Worm (Caenorhabditis elegans) whole organism, L4 larva: ENCODE data around the gene him-4.

Source experiments
- F44E2.7 ChIP-seq: fragments of 200-800 bp; sonication (Bioruptor generic); IDR thresholded peaks from 2 replicates; pipeline ENCODE4 v2.1.2; 2022; ENCODE audit warnings: missing genetic modification characterization, missing compliant biosample characterization
- T26A8.4 ChIP-seq: fragments of 200-800 bp; sonication (Bioruptor generic); IDR thresholded peaks from 2 replicates; pipeline ENCODE4 v1.3.6; 2022; ENCODE audit warnings: missing genetic modification characterization, missing compliant biosample characterization
- Y5F2A.4 ChIP-seq: fragments of 200-800 bp; sonication (Bioruptor generic); optimal IDR thresholded peaks from 2 replicates; lab custom pipeline; 2018; ENCODE audit warnings: mild to moderate bottlenecking, missing genetic modification characterization, missing compliant biosample characterization
- Y75B8A.6 ChIP-seq: fragments of 200-800 bp; sonication (Bioruptor generic); IDR thresholded peaks from 2 replicates; pipeline ENCODE4 v1.3.6; 2022; ENCODE audit warnings: missing genetic modification reagents, missing genetic modification characterization, missing compliant biosample characterization
- aly-2 ChIP-seq: sonication (generic microtip); optimal IDR thresholded peaks from 2 replicates; lab custom pipeline; 2018; ENCODE audit warnings: missing biosample characterization, missing genetic modification characterization
- ama-1 ChIP-seq: fragments of 150-350 bp; optimal IDR thresholded peaks from 2 replicates; lab custom pipeline; 2014; ENCODE audit warnings: inconsistent platforms, mixed read lengths
- arid-1 ChIP-seq: fragments of 200-800 bp; sonication (Bioruptor generic); conservative IDR thresholded peaks from 2 replicates; pipeline ENCODE4 v1.3.6; 2022; ENCODE audit warnings: missing genetic modification reagents, missing genetic modification characterization, missing compliant biosample characterization
- attf-4 ChIP-seq: sonication (generic microtip); optimal IDR thresholded peaks from 3 replicates; lab custom pipeline; 2017; ENCODE audit warnings: missing biosample characterization, missing genetic modification characterization
- ceh-20 ChIP-seq: fragments of 200-800 bp; sonication (Bioruptor generic); IDR thresholded peaks from 2 replicates; pipeline ENCODE4 v1.3.6; 2022; ENCODE audit warnings: missing genetic modification reagents, missing genetic modification characterization, missing compliant biosample characterization
- ceh-28 ChIP-seq: fragments of 150-350 bp; optimal IDR thresholded peaks from 2 replicates; lab custom pipeline; 2014; ENCODE audit warnings: missing biosample characterization, missing genetic modification reagents, missing genetic modification characterization
- ceh-32 ChIP-seq: sonication (generic microtip); optimal IDR thresholded peaks from 2 replicates; lab custom pipeline; 2016; ENCODE audit warnings: mild to moderate bottlenecking, missing genetic modification characterization, missing compliant biosample characterization; ENCODE audit not compliant: poor library complexity
- ctbp-1 ChIP-seq: fragments of 200-800 bp; sonication (Bioruptor generic); IDR thresholded peaks from 2 replicates; pipeline ENCODE4 v1.3.6; 2022; ENCODE audit warnings: missing genetic modification reagents, missing genetic modification characterization, missing compliant biosample characterization
- daf-12 ChIP-seq: fragments of 150-350 bp; optimal IDR thresholded peaks from 2 replicates; lab custom pipeline; 2014; ENCODE audit warnings: missing biosample characterization, missing genetic modification reagents, missing genetic modification characterization
- daf-16 ChIP-seq, 3 experiments: sonication (generic microtip); optimal IDR thresholded peaks; 2 replicates each; lab custom pipeline; 2016 to 2017; ENCODE audit warnings: missing genetic modification characterization in 3 of 3, missing genetic modification reagents in 3 of 3, mild to moderate bottlenecking in 2 of 3, missing compliant biosample characterization in 2 of 3, missing biosample characterization in 1 of 3, moderate library complexity in 1 of 3
- daf-19 ChIP-seq: fragments of 200-800 bp; sonication (Bioruptor generic); conservative IDR thresholded peaks from 2 replicates; pipeline ENCODE4 v1.3.6; 2022; ENCODE audit warnings: missing genetic modification characterization, missing compliant biosample characterization
- daf-8 ChIP-seq: fragments of 200-800 bp; sonication (Bioruptor generic); IDR thresholded peaks from 2 replicates; pipeline ENCODE4 v1.3.6; 2022; ENCODE audit warnings: missing genetic modification characterization, missing compliant biosample characterization
- dmd-9 ChIP-seq: fragments of 200-800 bp; sonication (Bioruptor generic); IDR thresholded peaks from 2 replicates; pipeline ENCODE4 v1.3.6; 2022; ENCODE audit warnings: missing genetic modification reagents, missing genetic modification characterization, missing compliant biosample characterization
- dpl-1 ChIP-seq: fragments of 150-350 bp; optimal IDR thresholded peaks from 2 replicates; lab custom pipeline; 2014; ENCODE audit warnings: missing biosample characterization, missing genetic modification reagents, missing genetic modification characterization
- duxl-1 ChIP-seq: sonication (generic microtip); optimal IDR thresholded peaks from 2 replicates; lab custom pipeline; 2016; ENCODE audit warnings: mild to moderate bottlenecking, missing genetic modification characterization, moderate library complexity, missing compliant biosample characterization; ENCODE audit not compliant: poor library complexity
- egl-43 ChIP-seq: fragments of 200-800 bp; sonication (Bioruptor generic); IDR thresholded peaks from 2 replicates; pipeline ENCODE4 v1.3.6; 2022; ENCODE audit warnings: missing genetic modification reagents, missing genetic modification characterization, missing compliant biosample characterization
- fkh-10 ChIP-seq: fragments of 150-350 bp; optimal IDR thresholded peaks from 2 replicates; lab custom pipeline; 2014; ENCODE audit warnings: missing biosample characterization, missing genetic modification reagents, missing genetic modification characterization
- gei-8 ChIP-seq: fragments of 200-800 bp; sonication (Bioruptor generic); optimal IDR thresholded peaks from 2 replicates; lab custom pipeline; 2018; ENCODE audit warnings: mild to moderate bottlenecking, missing genetic modification characterization, missing compliant biosample characterization
- hif-1 ChIP-seq, 2 experiments: sonication (generic microtip); optimal IDR thresholded peaks; 2 replicates each; lab custom pipeline; 2016 to 2017; ENCODE audit warnings: missing compliant biosample characterization in 2 of 2, missing genetic modification characterization in 2 of 2, missing genetic modification reagents in 2 of 2, missing genotype in 2 of 2, mild to moderate bottlenecking in 1 of 2
- hlh-30 ChIP-seq: sonication (generic microtip); optimal IDR thresholded peaks from 2 replicates; lab custom pipeline; 2017; ENCODE audit warnings: antibody characterized with exemption, mild to moderate bottlenecking, missing genetic modification characterization, missing compliant biosample characterization; ENCODE audit not compliant: insufficient read depth
- hmg-1.1 ChIP-seq: fragments of 200-800 bp; sonication (Bioruptor generic); IDR thresholded peaks from 2 replicates; pipeline ENCODE4 v1.3.6; 2022; ENCODE audit warnings: missing genetic modification reagents, missing genetic modification characterization, missing compliant biosample characterization
- lim-7 ChIP-seq: fragments of 200-800 bp; sonication (Bioruptor generic); IDR thresholded peaks from 2 replicates; pipeline ENCODE4 v1.3.6; 2022; ENCODE audit warnings: missing genetic modification characterization, missing compliant biosample characterization
- lsy-2 ChIP-seq, 2 experiments: fragments of 150-350 bp in 1 of 2; sonication (generic microtip) in 1 of 2; optimal IDR thresholded peaks; 2 replicates each; lab custom pipeline; 2014 to 2017; ENCODE audit warnings: missing biosample characterization in 2 of 2, missing genetic modification characterization in 2 of 2
- mdl-1 ChIP-seq, 2 experiments: fragments of 150-350 bp in 1 of 2; sonication (generic microtip) in 1 of 2; optimal IDR thresholded peaks; 2 replicates each; lab custom pipeline; 2014 to 2017; ENCODE audit warnings: missing biosample characterization in 2 of 2, missing genetic modification characterization in 2 of 2
- mep-1 ChIP-seq: fragments of 150-350 bp; sonication (generic microtip); optimal IDR thresholded peaks from 3 replicates; lab custom pipeline; 2014; ENCODE audit warnings: missing biosample characterization, missing genetic modification characterization
- mes-2 ChIP-seq: sonication (generic microtip); optimal IDR thresholded peaks from 2 replicates; lab custom pipeline; 2016; ENCODE audit warnings: missing genotype, mild to moderate bottlenecking, missing genetic modification characterization, missing compliant biosample characterization; ENCODE audit not compliant: poor library complexity, severe bottlenecking
- mxl-2 ChIP-seq: fragments of 200-800 bp; sonication (Bioruptor generic); conservative IDR thresholded peaks from 2 replicates; pipeline ENCODE4 v1.3.6; 2022; ENCODE audit warnings: missing genetic modification reagents, missing genetic modification characterization, missing compliant biosample characterization
- mxl-3 ChIP-seq: fragments of 200-800 bp; sonication (Bioruptor generic); optimal IDR thresholded peaks from 2 replicates; lab custom pipeline; 2018; ENCODE audit warnings: mild to moderate bottlenecking, missing genetic modification characterization, missing compliant biosample characterization
- nhr-10 ChIP-seq: fragments of 150-350 bp; optimal IDR thresholded peaks from 2 replicates; lab custom pipeline; 2014; ENCODE audit warnings: missing biosample characterization, missing genetic modification characterization
- nhr-11 ChIP-seq: fragments of 150-350 bp; optimal IDR thresholded peaks from 2 replicates; lab custom pipeline; 2014; ENCODE audit warnings: missing biosample characterization, missing genetic modification characterization
- nhr-28 ChIP-seq: fragments of 150-350 bp; optimal IDR thresholded peaks from 2 replicates; lab custom pipeline; 2014; ENCODE audit warnings: missing biosample characterization, missing genetic modification characterization
- nhr-41 ChIP-seq: fragments of 200-800 bp; sonication (Bioruptor generic); IDR thresholded peaks from 2 replicates; pipeline ENCODE4 v1.3.6; 2022; ENCODE audit warnings: missing genetic modification reagents, missing genetic modification characterization, missing compliant biosample characterization
- nhr-42 ChIP-seq: fragments of 200-800 bp; sonication (Bioruptor generic); IDR thresholded peaks from 2 replicates; pipeline ENCODE4 v1.3.6; 2022; ENCODE audit warnings: missing genetic modification characterization, missing compliant biosample characterization
- nhr-6 ChIP-seq: fragments of 150-350 bp; optimal IDR thresholded peaks from 2 replicates; lab custom pipeline; 2014; ENCODE audit warnings: missing biosample characterization, missing genetic modification characterization
- pha-4 ChIP-seq, 2 experiments: fragments of 150-350 bp in 1 of 2; fragments of 200-800 bp in 1 of 2; sonication (Bioruptor generic) in 1 of 2; IDR thresholded peaks in 1 of 2; optimal IDR thresholded peaks in 1 of 2; 2 replicates each; pipeline versions ENCODE4 v1.3.6 to Lab custom; 2014 to 2022; ENCODE audit warnings: missing genetic modification characterization in 2 of 2, missing genetic modification reagents in 2 of 2, missing biosample characterization in 1 of 2, missing compliant biosample characterization in 1 of 2
- pqm-1 ChIP-seq: sonication (generic microtip); optimal IDR thresholded peaks from 2 replicates; lab custom pipeline; 2017; ENCODE audit warnings: missing biosample characterization, missing genetic modification characterization
- rbr-2 ChIP-seq: sonication (generic microtip); optimal IDR thresholded peaks from 2 replicates; lab custom pipeline; 2016; ENCODE audit warnings: missing genotype, missing genetic modification characterization, missing compliant biosample characterization
- set-16 ChIP-seq: fragments of 200-800 bp; sonication (Bioruptor generic); IDR thresholded peaks from 2 replicates; pipeline ENCODE4 v1.3.6; 2022; ENCODE audit warnings: missing genetic modification reagents, missing genetic modification characterization, missing compliant biosample characterization
- snpc-1.2 ChIP-seq: fragments of 200-800 bp; sonication (Bioruptor generic); IDR thresholded peaks from 2 replicates; pipeline ENCODE4 v1.3.6; 2022; ENCODE audit warnings: missing genetic modification reagents, missing genetic modification characterization, missing compliant biosample characterization
- snpc-4 ChIP-seq: fragments of 150-350 bp; optimal IDR thresholded peaks from 2 replicates; lab custom pipeline; 2014; ENCODE audit warnings: missing biosample characterization, missing genetic modification characterization
- unc-39 ChIP-seq: sonication (generic microtip); optimal IDR thresholded peaks from 2 replicates; lab custom pipeline; 2017; ENCODE audit warnings: missing biosample characterization, missing genetic modification characterization
- zag-1 ChIP-seq: fragments of 150-350 bp; optimal IDR thresholded peaks from 2 replicates; lab custom pipeline; 2014; ENCODE audit warnings: missing biosample characterization, missing genetic modification characterization
- zfp-2 ChIP-seq: sonication (generic microtip); optimal IDR thresholded peaks from 2 replicates; lab custom pipeline; 2016; ENCODE audit warnings: mild to moderate bottlenecking, missing genetic modification characterization, missing compliant biosample characterization
- zip-2 ChIP-seq: fragments of 150-350 bp; optimal IDR thresholded peaks from 2 replicates; lab custom pipeline; 2014; ENCODE audit warnings: missing biosample characterization, missing genetic modification characterization
- ztf-11 ChIP-seq: fragments of 150-350 bp; optimal IDR thresholded peaks from 2 replicates; lab custom pipeline; 2014; ENCODE audit warnings: missing biosample characterization, missing genetic modification characterization

him-4 gene

DNA sequence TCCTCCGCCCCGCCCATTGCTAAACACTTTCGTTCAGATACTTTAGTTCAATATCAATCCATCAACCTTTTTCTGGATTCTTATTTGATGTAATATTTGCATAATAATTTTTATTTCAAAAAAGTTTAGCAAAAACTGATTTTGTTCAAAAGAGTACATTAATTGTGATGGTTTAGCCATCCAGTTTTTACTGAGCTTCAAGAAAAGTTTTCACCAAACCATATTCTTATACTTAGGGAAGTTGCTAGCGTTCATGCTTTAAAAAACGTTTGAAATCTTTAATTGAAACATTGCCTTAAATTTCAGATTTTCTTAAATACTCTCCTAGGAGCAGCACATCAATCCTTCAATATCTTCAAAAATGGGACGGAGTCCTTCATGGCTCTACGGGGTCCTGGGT lies at the start of gene him-4:
Gene him-4, plus strand, starts transcription at position 301 of the 400 bp plus-strand sequence.
- TF ChIP-seq daf-19 (GFP tag; lab: Robert Waterston, UW) (no peak), dmd-9 (GFP tag; lab: Robert Waterston, UW) (no peak), egl-43 (no peak), snpc-4 (tag; lab: Kevin White, UChicago) (no peak), aly-2 (tag; lab: Kevin White, UChicago) (no peak), ctbp-1 (no peak), nhr-42 (GFP tag; lab: Robert Waterston, UW) (no peak), ceh-32 (no peak), attf-4 (tag; lab: Kevin White, UChicago) (no peak), Y75B8A.6 (no peak), mdl-1 (tag; optimal IDR thresholded peaks at IDR 0.05; lab: Kevin White, UChicago) (no peak), mxl-2 (GFP tag; lab: Robert Waterston, UW) (no peak), Y5F2A.4 (GFP tag; lab: Kevin White, UChicago) (no peak), nhr-41 (GFP tag; lab: Robert Waterston, UW) (no peak), hlh-30 (tag; lab: Kevin White, UChicago) (no peak), mxl-3 (GFP tag; lab: Kevin White, UChicago) (no peak)
- TF ChIP-seq, all 104 proteins: peak for 0

DNA sequence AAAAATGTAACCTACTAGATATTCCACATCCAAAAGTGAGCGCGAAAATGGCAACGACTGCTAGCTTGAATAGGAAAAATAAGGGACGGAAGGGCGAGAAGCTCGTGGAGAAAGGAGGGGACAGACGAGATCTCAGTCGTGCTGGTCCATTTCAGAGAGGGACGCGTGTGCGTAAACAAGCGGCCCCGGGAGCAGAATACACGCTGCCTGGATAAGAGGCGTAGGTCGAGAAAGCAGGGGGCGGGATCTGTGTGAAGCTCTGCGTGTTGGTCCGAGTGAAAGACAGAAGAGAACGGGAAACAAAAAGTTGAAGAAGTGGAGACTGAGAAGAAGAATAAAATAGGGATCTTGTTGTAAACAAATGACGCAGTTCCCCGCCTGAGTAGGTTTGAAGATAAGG lies 48.8 kb upstream of the him-4 start, which contains the start of gene T14B1.1:
Gene T14B1.1, minus strand, starts transcription at position 170 of the 400 bp plus-strand sequence.
- TF ChIP-seq dpl-1 (no peak), fkh-10 (GFP tag; lab: Kevin White, UChicago) (peak; percentile 59), ceh-20 (no peak), duxl-1 (tag; lab: Kevin White, UChicago) (no peak), pha-4 (GFP tag; IDR thresholded peaks at IDR 0.05; lab: Robert Waterston, UW) (no peak), pha-4 (tag; optimal IDR thresholded peaks at IDR 0.05; lab: Kevin White, UChicago) (no peak), nhr-42 (GFP tag; lab: Robert Waterston, UW) (no peak), nhr-28 (tag; lab: Kevin White, UChicago) (no peak), F44E2.7 (GFP tag; lab: Robert Waterston, UW) (no peak), Y5F2A.4 (GFP tag; lab: Kevin White, UChicago) (no peak), nhr-10 (tag; lab: Kevin White, UChicago) (no peak), zfp-2 (tag; lab: Kevin White, UChicago) (no peak), arid-1 (GFP tag; lab: Robert Waterston, UW) (no peak), ama-1 (lab: Kevin White, UChicago) (no peak), T26A8.4 (GFP tag; lab: Robert Waterston, UW) (no peak), snpc-1.2 (no peak), rbr-2 (tag; lab: Kevin White, UChicago) (peak; percentile 74), zip-2 (tag; lab: Kevin White, UChicago) (no peak), ztf-11 (no peak), ctbp-1 (no peak), pqm-1 (tag; lab: Kevin White, UChicago) (no peak), lim-7 (no peak), mep-1 (tag; lab: Kevin White, UChicago) (peak; percentile 64), gei-8 (GFP tag; lab: Kevin White, UChicago) (no peak), hif-1 (tag; optimal IDR thresholded peaks at IDR 0.05; lab: Kevin White, UChicago) (no peak), set-16 (GFP tag; lab: Robert Waterston, UW) (peak; percentile 64), lsy-2 (tag; optimal IDR thresholded peaks at IDR 0.05; lab: Kevin White, UChicago) (no peak), nhr-11 (tag; lab: Kevin White, UChicago) (peak; percentile 25), daf-12 (tag; lab: Kevin White, UChicago) (no peak), ceh-28 (tag; lab: Kevin White, UChicago) (no peak), daf-8 (no peak), daf-19 (GFP tag; lab: Robert Waterston, UW) (no peak), unc-39 (tag; lab: Kevin White, UChicago) (no peak), zag-1 (tag; lab: Kevin White, UChicago) (no peak), daf-16 (GFP tag; optimal IDR thresholded peaks at IDR 0.05; lab: Kevin White, UChicago) (peak in 1 of 2 experiments; percentile 45), daf-16 (tag; optimal IDR thresholded peaks at IDR 0.05; lab: Kevin White, UChicago) (no peak), nhr-6 (tag; lab: Kevin White, UChicago) (no peak), mes-2 (tag; lab: Kevin White, UChicago) (no peak), hmg-1.1 (GFP tag; lab: Robert Waterston, UW) (peak; percentile 52; the same call in 1 of the 2 replicates), mxl-3 (GFP tag; lab: Kevin White, UChicago) (peak; percentile 5), Y75B8A.6 (no peak)
